Worm (Caenorhabditis elegans) whole organism, L4 larva: Measurements from ENCODE around the gene act-2.
A peak's percentile ranks its signal among the peaks of the same experiment; 100 is the strongest.

Experiments used
- D1046.2 ChIP-seq: fragments of 200-800 bp; sonication (Bioruptor generic); IDR thresholded peaks from 2 replicates; pipeline ENCODE4 v1.3.6; 2022; ENCODE audit warnings: missing genetic modification characterization, missing compliant biosample characterization
- F10B5.3 ChIP-seq: sonication (generic microtip); optimal IDR thresholded peaks from 2 replicates; lab custom pipeline; 2016; ENCODE audit warnings: mild to moderate bottlenecking, missing genetic modification characterization, missing compliant biosample characterization
- F44E2.7 ChIP-seq: fragments of 200-800 bp; sonication (Bioruptor generic); IDR thresholded peaks from 2 replicates; pipeline ENCODE4 v2.1.2; 2022; ENCODE audit warnings: missing genetic modification characterization, missing compliant biosample characterization
- F49E8.2 ChIP-seq: sonication (generic microtip); optimal IDR thresholded peaks from 2 replicates; lab custom pipeline; 2016; ENCODE audit warnings: missing compliant biosample characterization, mild to moderate bottlenecking, missing genetic modification characterization, borderline replicate concordance
- T20F7.1 ChIP-seq: fragments of 200-800 bp; sonication (Bioruptor generic); optimal IDR thresholded peaks from 2 replicates; lab custom pipeline; 2018; ENCODE audit warnings: mild to moderate bottlenecking, missing genetic modification characterization, missing compliant biosample characterization
- Y75B8A.6 ChIP-seq: fragments of 200-800 bp; sonication (Bioruptor generic); IDR thresholded peaks from 2 replicates; pipeline ENCODE4 v1.3.6; 2022; ENCODE audit warnings: missing genetic modification reagents, missing genetic modification characterization, missing compliant biosample characterization
- ZK546.5 ChIP-seq, 2 experiments: sonication (generic microtip); optimal IDR thresholded peaks; 2 replicates each; lab custom pipeline; 2017; ENCODE audit warnings: missing biosample characterization in 2 of 2, missing genetic modification characterization in 2 of 2
- ceh-20 ChIP-seq: fragments of 200-800 bp; sonication (Bioruptor generic); IDR thresholded peaks from 2 replicates; pipeline ENCODE4 v1.3.6; 2022; ENCODE audit warnings: missing genetic modification reagents, missing genetic modification characterization, missing compliant biosample characterization
- ceh-28 ChIP-seq: fragments of 150-350 bp; optimal IDR thresholded peaks from 2 replicates; lab custom pipeline; 2014; ENCODE audit warnings: missing biosample characterization, missing genetic modification reagents, missing genetic modification characterization
- ceh-62 ChIP-seq: sonication (generic microtip); optimal IDR thresholded peaks from 2 replicates; lab custom pipeline; 2017; ENCODE audit warnings: missing biosample characterization, missing genetic modification characterization
- ceh-82 ChIP-seq: sonication (generic microtip); optimal IDR thresholded peaks from 2 replicates; lab custom pipeline; 2017; ENCODE audit warnings: missing biosample characterization, missing genetic modification characterization
- ctbp-1 ChIP-seq: fragments of 200-800 bp; sonication (Bioruptor generic); IDR thresholded peaks from 2 replicates; pipeline ENCODE4 v1.3.6; 2022; ENCODE audit warnings: missing genetic modification reagents, missing genetic modification characterization, missing compliant biosample characterization
- daf-12 ChIP-seq: fragments of 150-350 bp; optimal IDR thresholded peaks from 2 replicates; lab custom pipeline; 2014; ENCODE audit warnings: missing biosample characterization, missing genetic modification reagents, missing genetic modification characterization
- daf-16 ChIP-seq, 3 experiments: sonication (generic microtip); optimal IDR thresholded peaks; 2 replicates each; lab custom pipeline; 2016 to 2017; ENCODE audit warnings: missing genetic modification characterization in 3 of 3, missing genetic modification reagents in 3 of 3, mild to moderate bottlenecking in 2 of 3, missing compliant biosample characterization in 2 of 3, missing biosample characterization in 1 of 3, moderate library complexity in 1 of 3
- dmd-8 ChIP-seq: fragments of 200-800 bp; sonication (Bioruptor generic); IDR thresholded peaks from 2 replicates; pipeline ENCODE4 v1.3.6; 2022; ENCODE audit warnings: missing genetic modification characterization, missing compliant biosample characterization
- dpl-1 ChIP-seq: fragments of 150-350 bp; optimal IDR thresholded peaks from 2 replicates; lab custom pipeline; 2014; ENCODE audit warnings: missing biosample characterization, missing genetic modification reagents, missing genetic modification characterization
- gei-8 ChIP-seq: fragments of 200-800 bp; sonication (Bioruptor generic); optimal IDR thresholded peaks from 2 replicates; lab custom pipeline; 2018; ENCODE audit warnings: mild to moderate bottlenecking, missing genetic modification characterization, missing compliant biosample characterization
- hlh-11 ChIP-seq: fragments of 200-800 bp; sonication (Bioruptor generic); optimal IDR thresholded peaks from 2 replicates; lab custom pipeline; 2018; ENCODE audit warnings: mild to moderate bottlenecking, missing genetic modification characterization, missing compliant biosample characterization
- hmg-1.1 ChIP-seq: fragments of 200-800 bp; sonication (Bioruptor generic); IDR thresholded peaks from 2 replicates; pipeline ENCODE4 v1.3.6; 2022; ENCODE audit warnings: missing genetic modification reagents, missing genetic modification characterization, missing compliant biosample characterization
- lim-7 ChIP-seq: fragments of 200-800 bp; sonication (Bioruptor generic); IDR thresholded peaks from 2 replicates; pipeline ENCODE4 v1.3.6; 2022; ENCODE audit warnings: missing genetic modification characterization, missing compliant biosample characterization
- lin-13 ChIP-seq: fragments of 150-350 bp; optimal IDR thresholded peaks from 2 replicates; lab custom pipeline; 2014; ENCODE audit warnings: missing biosample characterization, missing genetic modification reagents, missing genetic modification characterization
- lin-29 ChIP-seq: fragments of 200-800 bp; sonication (Bioruptor generic); IDR thresholded peaks from 2 replicates; pipeline ENCODE4 v1.3.6; 2022; ENCODE audit warnings: missing genetic modification reagents, missing genetic modification characterization, missing compliant biosample characterization
- lir-3 ChIP-seq: sonication (generic microtip); optimal IDR thresholded peaks from 2 replicates; lab custom pipeline; 2016; ENCODE audit warnings: mild to moderate bottlenecking, missing genetic modification characterization, missing compliant biosample characterization
- mdl-1 ChIP-seq, 2 experiments: fragments of 150-350 bp in 1 of 2; sonication (generic microtip) in 1 of 2; optimal IDR thresholded peaks; 2 replicates each; lab custom pipeline; 2014 to 2017; ENCODE audit warnings: missing biosample characterization in 2 of 2, missing genetic modification characterization in 2 of 2
- mdt-29 ChIP-seq: fragments of 200-800 bp; sonication (Bioruptor generic); IDR thresholded peaks from 2 replicates; pipeline ENCODE4 v1.3.6; 2022; ENCODE audit warnings: missing genetic modification reagents, missing genetic modification characterization, missing compliant biosample characterization
- mep-1 ChIP-seq: fragments of 150-350 bp; sonication (generic microtip); optimal IDR thresholded peaks from 3 replicates; lab custom pipeline; 2014; ENCODE audit warnings: missing biosample characterization, missing genetic modification characterization
- mxl-3 ChIP-seq: fragments of 200-800 bp; sonication (Bioruptor generic); optimal IDR thresholded peaks from 2 replicates; lab custom pipeline; 2018; ENCODE audit warnings: mild to moderate bottlenecking, missing genetic modification characterization, missing compliant biosample characterization
- nhr-111 ChIP-seq: fragments of 200-800 bp; sonication (Bioruptor generic); optimal IDR thresholded peaks from 2 replicates; lab custom pipeline; 2018; ENCODE audit warnings: mild to moderate bottlenecking, missing genetic modification characterization, missing compliant biosample characterization
- nhr-237 ChIP-seq: sonication (generic microtip); optimal IDR thresholded peaks from 2 replicates; lab custom pipeline; 2017; ENCODE audit warnings: missing biosample characterization, missing genetic modification characterization
- nhr-41 ChIP-seq: fragments of 200-800 bp; sonication (Bioruptor generic); IDR thresholded peaks from 2 replicates; pipeline ENCODE4 v1.3.6; 2022; ENCODE audit warnings: missing genetic modification reagents, missing genetic modification characterization, missing compliant biosample characterization
- nhr-77 ChIP-seq: fragments of 150-350 bp; optimal IDR thresholded peaks from 2 replicates; lab custom pipeline; 2014; ENCODE audit warnings: missing biosample characterization, missing genetic modification characterization
- saeg-2 ChIP-seq: fragments of 200-800 bp; sonication (Bioruptor generic); IDR thresholded peaks from 2 replicates; pipeline ENCODE4 v1.3.6; 2022; ENCODE audit warnings: missing genetic modification reagents, missing genetic modification characterization, missing compliant biosample characterization
- sdz-12 ChIP-seq: fragments of 200-800 bp; sonication (Bioruptor generic); optimal IDR thresholded peaks from 2 replicates; lab custom pipeline; 2018; ENCODE audit warnings: mild to moderate bottlenecking, missing genetic modification characterization, missing compliant biosample characterization
- skn-1 ChIP-seq: fragments of 150-350 bp; optimal IDR thresholded peaks from 2 replicates; lab custom pipeline; 2014; ENCODE audit warnings: missing biosample characterization, missing genetic modification characterization
- spr-1 ChIP-seq: sonication (generic microtip); optimal IDR thresholded peaks from 2 replicates; lab custom pipeline; 2016; ENCODE audit warnings: mild to moderate bottlenecking, missing genetic modification characterization, missing compliant biosample characterization
- tag-97 ChIP-seq: fragments of 200-800 bp; sonication (Bioruptor generic); IDR thresholded peaks from 2 replicates; pipeline ENCODE4 v1.3.6; 2022; ENCODE audit warnings: missing genetic modification characterization, missing compliant biosample characterization
- unc-62 ChIP-seq, 3 experiments: fragments of 150-350 bp in 1 of 3; sonication (generic microtip); optimal IDR thresholded peaks in 2 of 3; peaks in 1 of 3; 1 replicate in 1 of 3; 2 replicates in 2 of 3; lab custom pipeline; 2014 to 2017; ENCODE audit warnings: missing biosample characterization in 3 of 3, missing genetic modification characterization in 3 of 3, missing genetic modification reagents in 3 of 3, missing genotype in 1 of 3
- vab-7 ChIP-seq: fragments of 200-800 bp; sonication (Bioruptor generic); IDR thresholded peaks from 2 replicates; pipeline ENCODE4 v1.3.6; 2022; ENCODE audit warnings: missing genetic modification reagents, missing genetic modification characterization, missing compliant biosample characterization
- zag-1 ChIP-seq: fragments of 150-350 bp; optimal IDR thresholded peaks from 2 replicates; lab custom pipeline; 2014; ENCODE audit warnings: missing biosample characterization, missing genetic modification characterization
- zfp-2 ChIP-seq: sonication (generic microtip); optimal IDR thresholded peaks from 2 replicates; lab custom pipeline; 2016; ENCODE audit warnings: mild to moderate bottlenecking, missing genetic modification characterization, missing compliant biosample characterization
- zip-11 ChIP-seq: fragments of 200-800 bp; sonication (Bioruptor generic); IDR thresholded peaks from 2 replicates; pipeline ENCODE4 v1.3.6; 2022; ENCODE audit warnings: missing genetic modification characterization, missing compliant biosample characterization
- ztf-11 ChIP-seq: fragments of 150-350 bp; optimal IDR thresholded peaks from 2 replicates; lab custom pipeline; 2014; ENCODE audit warnings: missing biosample characterization, missing genetic modification characterization
- ztf-7 ChIP-seq: fragments of 150-350 bp; optimal IDR thresholded peaks from 2 replicates; lab custom pipeline; 2014; ENCODE audit warnings: missing biosample characterization, missing genetic modification characterization

Gene act-2

DNA sequence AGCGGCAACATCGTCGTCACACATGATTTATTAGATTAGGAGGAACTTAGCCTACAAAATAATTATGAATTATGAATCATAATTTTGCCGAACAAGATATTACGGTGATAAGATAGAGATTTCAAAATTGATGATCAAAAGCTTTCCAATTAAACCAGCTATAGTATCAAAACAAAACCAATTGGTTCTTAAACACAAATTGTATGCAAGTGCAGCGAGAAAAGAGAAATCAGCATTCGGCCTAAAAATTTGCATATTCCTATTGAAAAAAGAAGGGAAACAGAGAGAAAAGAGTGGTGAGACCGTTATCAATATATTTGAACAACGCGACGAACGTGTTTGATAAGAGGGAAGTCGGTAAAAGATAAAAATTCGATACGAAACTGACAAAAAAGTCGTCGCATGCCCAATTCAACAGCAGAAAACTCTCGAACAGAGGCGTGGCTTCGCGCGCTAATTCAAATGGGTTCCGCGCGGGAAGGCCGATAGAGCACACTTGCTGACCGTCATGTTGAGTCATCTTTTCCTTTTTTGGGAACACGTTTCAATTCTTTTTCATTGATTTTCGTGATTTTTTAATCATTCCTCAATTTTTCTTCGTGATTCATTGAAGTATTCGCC, at the start of gene act-2 (continued):
- TF ChIP-seq zfp-2 (peak; percentile 9), ceh-62 (tag; lab: Kevin White, UChicago) (no peak), F49E8.2 (no peak), mdl-1 (tag; optimal IDR thresholded peaks at IDR 0.05; lab: Kevin White, UChicago) (peak in 1 of 2 experiments; percentile 69)

- TF ChIP-seq dmd-8 (no peak), nhr-41 (GFP tag; lab: Robert Waterston, UW) (no peak), nhr-111 (GFP tag; lab: Kevin White, UChicago) (no peak), F44E2.7 (GFP tag; lab: Robert Waterston, UW) (no peak), sdz-12 (GFP tag; lab: Kevin White, UChicago) (no peak), ctbp-1 (GFP tag; lab: Robert Waterston, UW) (no peak), zfp-2 (no peak), mep-1 (tag; lab: Kevin White, UChicago) (no peak), ZK546.5 (tag; optimal IDR thresholded peaks at IDR 0.05; lab: Kevin White, UChicago) (no peak), ztf-11 (tag; lab: Kevin White, UChicago) (no peak), tag-97 (GFP tag; lab: Robert Waterston, UW) (no peak)
- TF ChIP-seq, all 104 proteins: peak for 0
These were observed 49.2 kb upstream of the act-2 start, which contains the start of gene jmjd-5 for ce11 chrV:11127197-11127596. TSS of gene jmjd-5 (plus strand) at chrV:11127497.

DNA sequence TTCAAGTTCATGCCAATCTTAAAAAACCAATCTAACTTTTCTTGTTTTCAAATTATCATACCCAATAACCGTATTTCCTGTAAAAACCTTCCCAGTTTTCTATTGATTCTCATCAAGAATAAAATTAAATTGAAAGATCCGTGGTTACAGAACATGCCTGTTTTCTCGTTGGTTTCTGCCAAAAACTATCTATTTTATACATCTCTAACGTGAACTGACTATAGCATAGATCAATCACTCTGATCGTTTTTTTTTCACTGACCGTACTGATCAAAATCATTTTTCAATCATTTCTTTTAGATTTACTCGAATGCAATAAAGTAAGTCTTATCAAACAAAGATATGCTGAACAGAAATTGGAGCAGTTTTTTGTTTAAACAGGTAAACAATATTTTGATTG, 47.0 kb upstream of the act-2 start, which contains the start of gene C06H2.2:
TSS of gene C06H2.2 (plus strand) at position 301 of the 400 bp plus-strand sequence.
- TF ChIP-seq lim-7 (GFP tag; lab: Robert Waterston, UW) (no peak), saeg-2 (GFP tag; lab: Robert Waterston, UW) (no peak), mdt-29 (GFP tag; lab: Robert Waterston, UW) (no peak), T20F7.1 (peak; percentile 48)

DNA sequence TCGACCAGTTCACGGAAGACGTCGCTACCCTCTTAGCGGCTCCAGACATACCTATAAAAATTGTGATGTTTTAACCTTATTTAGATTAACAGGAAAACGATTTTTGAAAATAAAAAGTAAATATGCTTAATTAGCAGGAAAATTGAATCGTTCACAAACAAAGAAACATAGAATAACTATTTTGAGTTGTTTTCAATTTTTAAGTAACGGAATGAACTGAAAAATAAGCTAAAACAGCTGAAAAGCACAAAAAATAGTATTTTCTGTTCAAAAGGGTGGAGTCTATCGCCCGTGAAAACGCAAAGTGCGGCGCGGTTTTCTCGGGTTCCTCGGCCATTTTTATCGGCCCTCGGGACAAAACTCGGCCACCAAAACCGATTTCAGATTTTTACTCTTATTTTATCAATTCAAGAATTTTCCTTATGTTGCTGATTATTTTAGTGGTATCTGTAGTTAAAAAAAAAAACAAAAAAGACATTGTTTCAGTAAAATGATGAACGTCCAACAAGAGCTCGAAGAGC, 45.9 kb upstream of the act-2 start, which contains the start of the genes atp-5 and lmtr-3:
TSS of gene atp-5 (minus strand) at position 51 of the 521 bp plus-strand sequence.
TSS of gene lmtr-3 (plus strand) at position 370 of the 521 bp plus-strand sequence.
- TF ChIP-seq ceh-82 (tag; lab: Kevin White, UChicago) (no peak), lir-3 (no peak), lin-29 (no peak), unc-62 (GFP tag; optimal IDR thresholded peaks at IDR 0.05 in 1 of 2; lab: Kevin White, UChicago) (no peak), unc-62 (tag; optimal IDR thresholded peaks at IDR 0.05; lab: Kevin White, UChicago) (no peak), nhr-111 (GFP tag; lab: Kevin White, UChicago) (no peak), daf-16 (GFP tag; optimal IDR thresholded peaks at IDR 0.05; lab: Kevin White, UChicago) (no peak), daf-16 (tag; optimal IDR thresholded peaks at IDR 0.05; lab: Kevin White, UChicago) (peak; percentile 47), nhr-77 (tag; lab: Kevin White, UChicago) (peak; percentile 8), ceh-28 (tag; lab: Kevin White, UChicago) (no peak), mep-1 (tag; lab: Kevin White, UChicago) (peak; percentile 81), tag-97 (GFP tag; lab: Robert Waterston, UW) (0 out of 2 replicates have a peak, but pooled peaks have one; percentile 23), mdt-29 (GFP tag; lab: Robert Waterston, UW) (no peak), nhr-237 (tag; lab: Kevin White, UChicago) (no peak), zip-11 (no peak), ztf-7 (tag; lab: Kevin White, UChicago) (no peak), F10B5.3 (no peak), mxl-3 (GFP tag; lab: Kevin White, UChicago) (peak; percentile 76), D1046.2 (GFP tag; lab: Robert Waterston, UW) (no peak), vab-7 (no peak; the same call in none of the 2 replicates), daf-12 (tag; lab: Kevin White, UChicago) (no peak), zag-1 (tag; lab: Kevin White, UChicago) (no peak), lin-13 (GFP tag; lab: Kevin White, UChicago) (peak; percentile 43), ceh-20 (GFP tag; lab: Robert Waterston, UW) (no peak), Y75B8A.6 (no peak), gei-8 (GFP tag; lab: Kevin White, UChicago) (no peak), lim-7 (GFP tag; lab: Robert Waterston, UW) (no peak), skn-1 (tag; lab: Kevin White, UChicago) (no peak), spr-1 (tag; lab: Kevin White, UChicago) (no peak), F44E2.7 (GFP tag; lab: Robert Waterston, UW) (no peak), hlh-11 (tag; lab: Kevin White, UChicago) (peak; percentile 79), dpl-1 (peak; percentile 70), hmg-1.1 (GFP tag; lab: Robert Waterston, UW) (no peak), saeg-2 (GFP tag; lab: Robert Waterston, UW) (no peak)
